Worm (Caenorhabditis elegans) whole organism, L4 larva: ENCODE measurements around the gene npr-17.

Experiments
- R02D3.7 ChIP-seq: fragments of 150-350 bp; sonication (generic microtip); optimal IDR thresholded peaks from 3 replicates; lab custom pipeline; 2014; ENCODE audit warnings: missing biosample characterization, missing genetic modification characterization
- aly-2 ChIP-seq: sonication (generic microtip); optimal IDR thresholded peaks from 2 replicates; lab custom pipeline; 2018; ENCODE audit warnings: missing biosample characterization, missing genetic modification characterization
- ama-1 ChIP-seq: fragments of 150-350 bp; optimal IDR thresholded peaks from 2 replicates; lab custom pipeline; 2014; ENCODE audit warnings: inconsistent platforms, mixed read lengths
- ces-1 ChIP-seq: fragments of 150-350 bp; sonication (generic microtip); optimal IDR thresholded peaks from 4 replicates; lab custom pipeline; 2014; ENCODE audit warnings: missing biosample characterization, missing genetic modification reagents, missing genetic modification characterization
- dpl-1 ChIP-seq: fragments of 150-350 bp; optimal IDR thresholded peaks from 2 replicates; lab custom pipeline; 2014; ENCODE audit warnings: missing biosample characterization, missing genetic modification reagents, missing genetic modification characterization
- egl-27 ChIP-seq: sonication (generic microtip); optimal IDR thresholded peaks from 3 replicates; lab custom pipeline; 2017; ENCODE audit warnings: missing biosample characterization, missing genetic modification reagents, missing genetic modification characterization
- mdt-29 ChIP-seq: fragments of 200-800 bp; sonication (Bioruptor generic); IDR thresholded peaks from 2 replicates; pipeline ENCODE4 v1.3.6; 2022; ENCODE audit warnings: missing genetic modification reagents, missing genetic modification characterization, missing compliant biosample characterization
- mep-1 ChIP-seq: fragments of 150-350 bp; sonication (generic microtip); optimal IDR thresholded peaks from 3 replicates; lab custom pipeline; 2014; ENCODE audit warnings: missing biosample characterization, missing genetic modification characterization
- nhr-25 ChIP-seq: sonication (generic microtip); optimal IDR thresholded peaks from 2 replicates; lab custom pipeline; 2017; ENCODE audit warnings: missing genetic modification characterization, mild to moderate bottlenecking, missing compliant biosample characterization, antibody characterized with exemption, moderate library complexity, borderline replicate concordance; ENCODE audit not compliant: insufficient read depth
- nhr-28 ChIP-seq: fragments of 150-350 bp; optimal IDR thresholded peaks from 2 replicates; lab custom pipeline; 2014; ENCODE audit warnings: missing biosample characterization, missing genetic modification characterization
- nhr-76 ChIP-seq: fragments of 150-350 bp; optimal IDR thresholded peaks from 2 replicates; lab custom pipeline; 2014; ENCODE audit warnings: missing biosample characterization, missing genetic modification characterization
- pqm-1 ChIP-seq: sonication (generic microtip); optimal IDR thresholded peaks from 2 replicates; lab custom pipeline; 2017; ENCODE audit warnings: missing biosample characterization, missing genetic modification characterization
- skn-1 ChIP-seq: fragments of 150-350 bp; optimal IDR thresholded peaks from 2 replicates; lab custom pipeline; 2014; ENCODE audit warnings: missing biosample characterization, missing genetic modification characterization
- snpc-4 ChIP-seq: fragments of 150-350 bp; optimal IDR thresholded peaks from 2 replicates; lab custom pipeline; 2014; ENCODE audit warnings: missing biosample characterization, missing genetic modification characterization

DNA sequence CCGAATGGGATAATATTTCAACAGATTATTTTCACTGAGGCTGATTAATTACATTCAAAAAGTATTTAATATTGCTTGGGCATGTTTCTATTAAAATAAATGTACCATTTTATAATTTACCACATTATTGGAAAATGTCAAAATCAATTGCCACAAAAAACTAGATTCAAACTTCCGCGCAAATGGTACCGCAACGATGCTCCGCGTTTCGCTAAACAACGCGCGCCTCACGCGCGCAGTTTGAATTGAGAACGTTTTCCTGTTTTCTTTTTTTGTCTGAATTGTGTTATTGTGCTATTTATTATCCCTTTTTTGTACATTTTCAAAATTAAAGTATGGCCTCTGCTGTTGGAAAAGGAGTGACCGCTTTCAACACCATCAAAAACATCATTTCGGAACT lies 55.4 kb downstream of the npr-17 start, which contains the start of gene C29E4.12:
- TF ChIP-seq nhr-28 (tag; lab: Kevin White, UChicago) (peak; percentile 52), mep-1 (tag; lab: Kevin White, UChicago) (no peak), ama-1 (no peak), nhr-76 (tag; lab: Kevin White, UChicago) (no peak), nhr-25 (tag; lab: Kevin White, UChicago) (peak; percentile 55), dpl-1 (GFP tag; lab: Kevin White, UChicago) (peak; percentile 96), R02D3.7 (tag; lab: Kevin White, UChicago) (no peak), skn-1 (no peak), ces-1 (GFP tag; lab: Kevin White, UChicago) (no peak), pqm-1 (no peak), egl-27 (tag; lab: Kevin White, UChicago) (no peak), snpc-4 (tag; lab: Kevin White, UChicago) (no peak), mdt-29 (GFP tag; lab: Robert Waterston, UW) (no peak), aly-2 (tag; lab: Kevin White, UChicago) (no peak)
